Worm (Caenorhabditis elegans) whole organism, L4/young adult: ENCODE results near the gene viro-2.

ENCODE experiments used
- W03F9.2 ChIP-seq: fragments of 150-350 bp; optimal IDR thresholded peaks from 2 replicates; lab custom pipeline; 2014; ENCODE audit warnings: missing biosample characterization, missing genetic modification characterization
- dao-5 ChIP-seq: sonication (generic microtip); optimal IDR thresholded peaks from 2 replicates; lab custom pipeline; 2016; ENCODE audit warnings: missing genotype, missing genetic modification characterization, moderate library complexity, missing compliant biosample characterization
- him-1 ChIP-seq: sonication (generic microtip); optimal IDR thresholded peaks from 2 replicates; lab custom pipeline; 2016; ENCODE audit warnings: missing genotype, missing genetic modification reagents, missing genetic modification characterization, missing compliant biosample characterization

ce11 chrIII:7154526-7154925 lies 25.8 kb downstream of the viro-2 start:
- TF ChIP-seq W03F9.2 (tag; lab: Kevin White, UChicago) (no peak), dao-5 (tag; lab: Kevin White, UChicago) (no peak), him-1 (no peak)
